Fruit fly (Drosophila melanogaster) whole organism, embryonic: ENCODE measurements around the gene CG9616.
A peak's percentile ranks its signal among the peaks of the same experiment; 100 is the strongest.

ENCODE experiments used
- Aef1 ChIP-seq: fragments of 200-800 bp; sonication (Bioruptor generic); IDR thresholded peaks from 3 replicates; pipeline ENCODE4 v1.3.6; 2022; ENCODE audit warnings: missing biosample characterization, missing genetic modification characterization
- BEAF-32 ChIP-seq: fragments of 200-800 bp; sonication (Bioruptor generic); optimal IDR thresholded peaks from 3 replicates; lab custom pipeline; 2017; ENCODE audit warnings: missing biosample characterization, missing genetic modification characterization, mild to moderate bottlenecking, moderate library complexity, missing genetic modification reagents
- CG10321 ChIP-seq: fragments of 200-800 bp; sonication (Bioruptor generic); IDR thresholded peaks from 2 replicates; pipeline ENCODE4 v1.3.6; 2022; ENCODE audit warnings: missing biosample characterization, missing genetic modification characterization
- CG10366 ChIP-seq: fragments of 200-800 bp; sonication (Bioruptor generic); IDR thresholded peaks from 2 replicates; pipeline ENCODE4 v1.3.6; 2022; ENCODE audit warnings: missing biosample characterization, missing genetic modification characterization
- CG12299 ChIP-seq: fragments of 200-800 bp; sonication (Bioruptor generic); optimal IDR thresholded peaks from 2 replicates; lab custom pipeline; 2018; ENCODE audit warnings: missing biosample characterization, mild to moderate bottlenecking, missing genetic modification characterization
- CG16863 ChIP-seq: fragments of 200-800 bp; sonication (Bioruptor generic); optimal IDR thresholded peaks from 3 replicates; lab custom pipeline; 2016; ENCODE audit warnings: missing biosample characterization, missing genetic modification characterization
- CG17328 ChIP-seq: fragments of 200-800 bp; sonication (Bioruptor generic); IDR thresholded peaks from 2 replicates; pipeline ENCODE4 v1.3.6; 2022; ENCODE audit warnings: missing biosample characterization, missing genetic modification characterization
- CG30403 ChIP-seq: fragments of 200-800 bp; sonication (Bioruptor generic); optimal IDR thresholded peaks from 3 replicates; lab custom pipeline; 2016; ENCODE audit warnings: missing biosample characterization, missing genetic modification characterization
- CG34422 ChIP-seq: fragments of 200-800 bp; sonication (Bioruptor generic); IDR thresholded peaks from 3 replicates; pipeline ENCODE4 v1.3.6; 2022; ENCODE audit warnings: missing biosample characterization, missing genetic modification characterization
- CG4617 ChIP-seq: fragments of 200-800 bp; sonication (Bioruptor generic); optimal IDR thresholded peaks from 3 replicates; lab custom pipeline; 2016; ENCODE audit warnings: missing biosample characterization, missing genetic modification characterization, borderline replicate concordance
- CG5245 ChIP-seq: fragments of 200-800 bp; sonication (Bioruptor generic); optimal IDR thresholded peaks from 3 replicates; lab custom pipeline; 2016; ENCODE audit warnings: missing biosample characterization, missing genetic modification characterization
- CG8089 ChIP-seq: fragments of 200-800 bp; sonication (Bioruptor generic); optimal IDR thresholded peaks from 3 replicates; lab custom pipeline; 2016; ENCODE audit warnings: missing biosample characterization, missing genetic modification characterization
- CG9215 ChIP-seq: fragments of 200-800 bp; sonication (Bioruptor generic); IDR thresholded peaks from 2 replicates; pipeline ENCODE4 v1.3.6; 2022; ENCODE audit warnings: missing biosample characterization, missing genetic modification characterization
- Chrac-16 ChIP-seq: fragments of 200-800 bp; sonication (Bioruptor generic); optimal IDR thresholded peaks from 3 replicates; lab custom pipeline; 2016; ENCODE audit warnings: missing biosample characterization, missing genetic modification characterization
- Dref ChIP-seq: fragments of 200-800 bp; sonication (Bioruptor generic); IDR thresholded peaks from 2 replicates; pipeline ENCODE4 v1.3.6; 2022; ENCODE audit warnings: missing biosample characterization, missing genetic modification characterization
- Nf-YB ChIP-seq: fragments of 200-800 bp; sonication (Bioruptor generic); optimal IDR thresholded peaks from 3 replicates; lab custom pipeline; 2019; ENCODE audit warnings: missing biosample characterization, mild to moderate bottlenecking, missing genetic modification characterization, moderate library complexity
- Optix ChIP-seq: fragments of 200-800 bp; sonication (Bioruptor generic); IDR thresholded peaks from 3 replicates; pipeline ENCODE4 v1.3.6; 2022; ENCODE audit warnings: missing biosample characterization, missing genetic modification characterization
- Vsx1 ChIP-seq: fragments of 200-800 bp; sonication (Bioruptor generic); optimal IDR thresholded peaks from 2 replicates; lab custom pipeline; 2017; ENCODE audit warnings: missing biosample characterization, mild to moderate bottlenecking, missing genetic modification characterization, missing genetic modification reagents
- Xbp1 ChIP-seq: fragments of 200-800 bp; sonication (Bioruptor generic); optimal IDR thresholded peaks from 3 replicates; lab custom pipeline; 2016; ENCODE audit warnings: missing biosample characterization, mild to moderate bottlenecking, missing genetic modification characterization
- Xrp1 ChIP-seq: fragments of 200-800 bp; sonication (Bioruptor generic); IDR thresholded peaks from 2 replicates; pipeline ENCODE4 v1.3.6; 2022; ENCODE audit warnings: missing biosample characterization, missing genetic modification characterization
- YL-1 ChIP-seq: fragments of 200-800 bp; sonication (Bioruptor generic); optimal IDR thresholded peaks from 3 replicates; lab custom pipeline; 2017; ENCODE audit warnings: missing biosample characterization, mild to moderate bottlenecking, missing genetic modification characterization
- aop ChIP-seq: fragments of 200-800 bp; sonication (Bioruptor generic); IDR thresholded peaks from 2 replicates; pipeline ENCODE4 v1.3.6; 2022; ENCODE audit warnings: missing biosample characterization, missing genetic modification characterization
- ara ChIP-seq: fragments of 200-800 bp; sonication (Bioruptor generic); IDR thresholded peaks from 2 replicates; pipeline ENCODE4 v1.3.6; 2022; ENCODE audit warnings: missing biosample characterization, missing genetic modification characterization
- bsh ChIP-seq, 2 experiments: fragments of 200-800 bp; sonication (Bioruptor generic); optimal IDR thresholded peaks; 2 replicates each; lab custom pipeline; 2017 to 2018; ENCODE audit warnings: mild to moderate bottlenecking in 2 of 2, missing biosample characterization in 2 of 2, missing genetic modification characterization in 2 of 2, moderate library complexity in 1 of 2
- cad ChIP-seq: fragments of >200 bp; optimal IDR thresholded peaks from 2 replicates; lab custom pipeline; 2017; ENCODE audit warnings: missing biosample characterization, missing genetic modification characterization
- cas ChIP-seq: fragments of 200-800 bp; sonication (Bioruptor generic); IDR thresholded peaks from 2 replicates; pipeline ENCODE4 v1.3.6; 2022; ENCODE audit warnings: missing biosample characterization, missing genetic modification characterization
- cg ChIP-seq: fragments of 200-800 bp; sonication (Bioruptor generic); optimal IDR thresholded peaks from 3 replicates; lab custom pipeline; 2019; ENCODE audit warnings: missing biosample characterization, mild to moderate bottlenecking, missing genetic modification characterization, moderate library complexity
- croc ChIP-seq: fragments of 200-800 bp; sonication (Bioruptor generic); conservative IDR thresholded peaks from 3 replicates; pipeline ENCODE4 v1.3.6; 2022; ENCODE audit warnings: missing biosample characterization, missing genetic modification characterization
- fd64A ChIP-seq: fragments of 200-800 bp; sonication (Bioruptor generic); optimal IDR thresholded peaks from 3 replicates; lab custom pipeline; 2018; ENCODE audit warnings: missing biosample characterization, mild to moderate bottlenecking, missing genetic modification characterization
- gt ChIP-seq: fragments of 200-800 bp; sonication (Bioruptor generic); IDR thresholded peaks from 2 replicates; pipeline ENCODE4 v1.3.6; 2022; ENCODE audit warnings: missing biosample characterization, missing genetic modification characterization
- ham ChIP-seq: fragments of 200-800 bp; sonication (Bioruptor generic); IDR thresholded peaks from 2 replicates; pipeline ENCODE4 v1.3.6; 2022; ENCODE audit warnings: missing biosample characterization, missing genetic modification characterization
- kah ChIP-seq: fragments of 200-800 bp; sonication (Bioruptor generic); optimal IDR thresholded peaks from 2 replicates; lab custom pipeline; 2018; ENCODE audit warnings: missing biosample characterization, mild to moderate bottlenecking, missing genetic modification characterization
- ken ChIP-seq: fragments of 200-800 bp; sonication (Bioruptor generic); IDR thresholded peaks from 3 replicates; pipeline ENCODE4 v1.3.6; 2022; ENCODE audit warnings: missing biosample characterization, missing genetic modification characterization
- luna ChIP-seq: fragments of 200-800 bp; sonication (Bioruptor generic); optimal IDR thresholded peaks from 2 replicates; lab custom pipeline; 2016; ENCODE audit warnings: missing biosample characterization, missing genetic modification characterization
- mirr ChIP-seq: fragments of 200-800 bp; sonication (Bioruptor generic); optimal IDR thresholded peaks from 3 replicates; lab custom pipeline; 2018; ENCODE audit warnings: missing biosample characterization, mild to moderate bottlenecking, missing genetic modification characterization
- oc ChIP-seq: fragments of 200-800 bp; sonication (Bioruptor generic); optimal IDR thresholded peaks from 2 replicates; lab custom pipeline; 2018; ENCODE audit warnings: missing biosample characterization, mild to moderate bottlenecking, missing genetic modification characterization, moderate library complexity
- pum ChIP-seq: fragments of 200-800 bp; sonication (Bioruptor generic); optimal IDR thresholded peaks from 2 replicates; lab custom pipeline; 2016; ENCODE audit warnings: missing biosample characterization, missing genetic modification characterization
- seq ChIP-seq: fragments of 200-800 bp; sonication (Bioruptor generic); IDR thresholded peaks from 2 replicates; pipeline ENCODE4 v1.3.6; 2022; ENCODE audit warnings: missing biosample characterization, missing genetic modification characterization
- slbo ChIP-seq: fragments of 200-800 bp; sonication (Bioruptor generic); IDR thresholded peaks from 2 replicates; pipeline ENCODE4 v1.3.6; 2022; ENCODE audit warnings: missing biosample characterization, missing genetic modification characterization
- slou ChIP-seq: fragments of 200-800 bp; sonication (Bioruptor generic); optimal IDR thresholded peaks from 3 replicates; lab custom pipeline; 2016; ENCODE audit warnings: missing biosample characterization, missing genetic modification characterization
- vfl ChIP-seq: fragments of 200-800 bp; sonication (Bioruptor generic); optimal IDR thresholded peaks from 2 replicates; lab custom pipeline; 2016; ENCODE audit warnings: missing biosample characterization, missing genetic modification characterization
- vnd ChIP-seq: fragments of 200-800 bp; sonication (Bioruptor generic); IDR thresholded peaks from 3 replicates; pipeline ENCODE4 v1.3.6; 2022; ENCODE audit warnings: missing biosample characterization, missing genetic modification characterization; ENCODE audit not compliant: partially characterized antibody

Gene CG9616

DNA sequence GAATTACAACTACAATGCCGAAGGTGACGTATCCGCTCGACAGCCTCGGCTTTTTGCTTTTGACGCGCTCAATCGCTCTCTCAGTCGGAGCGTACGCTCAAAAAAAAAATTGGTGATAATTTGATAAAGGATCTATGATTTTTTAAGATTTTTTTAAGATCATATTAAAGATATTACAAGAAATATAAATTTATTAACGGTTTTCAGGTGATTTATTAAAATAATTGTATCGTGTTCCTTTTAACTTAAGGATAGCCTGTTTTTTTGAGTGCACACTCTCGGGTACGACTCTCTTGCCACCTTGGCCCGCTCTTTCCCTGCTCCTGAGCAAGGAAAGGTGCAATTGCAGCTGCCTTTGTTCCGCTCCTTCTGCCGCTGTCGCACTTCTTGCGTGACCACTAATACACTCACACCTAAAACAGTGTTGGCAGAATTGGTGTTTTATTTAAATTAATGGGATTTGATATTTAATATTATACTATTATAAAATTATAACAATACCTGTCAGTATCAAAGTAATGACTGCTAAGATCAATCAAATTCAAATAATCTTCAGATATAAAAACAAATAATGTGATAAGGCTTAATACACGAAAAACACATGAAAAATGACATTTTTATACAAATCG lies 32.7 kb upstream of the CG9616 start (continued):
- TF ChIP-seq CG10321 (GFP tag; lab: Robert Waterston, UW) (no peak), cad (GFP tag; lab: Kevin White, UChicago) (no peak), Chrac-16 (GFP tag; lab: Kevin White, UChicago) (peak; percentile 75), Aef1 (GFP tag; lab: Robert Waterston, UW) (peak; percentile 54), Nf-YB (peak; percentile 67), Xbp1 (peak; percentile 67), vfl (peak; percentile 46), cg (GFP tag; lab: Kevin White, UChicago) (no peak), luna (GFP tag; lab: Kevin White, UChicago) (no peak), CG8089 (GFP tag; lab: Kevin White, UChicago) (no peak), aop (GFP tag; lab: Robert Waterston, UW) (no peak), CG16863 (GFP tag; lab: Kevin White, UChicago) (peak; percentile 28), mirr (GFP tag; lab: Kevin White, UChicago) (no peak), BEAF-32 (GFP tag; lab: Kevin White, UChicago) (no peak), kah (GFP tag; lab: Kevin White, UChicago) (peak; percentile 43), Dref (GFP tag; lab: Robert Waterston, UW) (no peak), ken (peak; percentile 68; the same call in 1 of the 3 replicates), CG30403 (GFP tag; lab: Kevin White, UChicago) (peak; percentile 77), CG17328 (GFP tag; lab: Robert Waterston, UW) (peak; percentile 91), slbo (GFP tag; lab: Robert Waterston, UW) (peak; percentile 84), fd64A (GFP tag; lab: Kevin White, UChicago) (no peak), vnd (GFP tag; lab: Robert Waterston, UW) (no peak), Xrp1 (GFP tag; lab: Robert Waterston, UW) (peak; percentile 97), CG9215 (GFP tag; lab: Robert Waterston, UW) (peak; percentile 74), slou (peak; percentile 2), CG12299 (peak; percentile 66), CG10366 (GFP tag; lab: Robert Waterston, UW) (peak; percentile 74), YL-1 (GFP tag; lab: Kevin White, UChicago) (peak; percentile 38), bsh (GFP tag; optimal IDR thresholded peaks at IDR 0.05; lab: Kevin White, UChicago) (peak; percentile 79 to 94), ham (GFP tag; lab: Robert Waterston, UW) (no peak), cas (0 out of 2 replicates have a peak, but pooled peaks have one; percentile 20), Optix (GFP tag; lab: Robert Waterston, UW) (peak; percentile 54; the same call in 2 of the 3 replicates), CG34422 (GFP tag; lab: Robert Waterston, UW) (peak; percentile 74; the same call in 2 of the 3 replicates), croc (GFP tag; lab: Robert Waterston, UW) (peak; percentile 73), gt (GFP tag; lab: Robert Waterston, UW) (no peak; the same call in 1 of the 2 replicates), oc (peak; percentile 62), CG4617 (peak; percentile 7), ara (GFP tag; lab: Robert Waterston, UW) (peak; percentile 87), Vsx1 (GFP tag; lab: Kevin White, UChicago) (no peak), pum (GFP tag; lab: Kevin White, UChicago) (peak; percentile 37), CG5245 (GFP tag; lab: Kevin White, UChicago) (peak; percentile 47), seq (GFP tag; lab: Robert Waterston, UW) (peak; percentile 77)
